Fruit fly (Drosophila melanogaster): Measurements from ENCODE around the gene RasGAP1.
A peak's percentile ranks its signal among the peaks of the same experiment; 100 is the strongest.

Gene RasGAP1

DNA sequence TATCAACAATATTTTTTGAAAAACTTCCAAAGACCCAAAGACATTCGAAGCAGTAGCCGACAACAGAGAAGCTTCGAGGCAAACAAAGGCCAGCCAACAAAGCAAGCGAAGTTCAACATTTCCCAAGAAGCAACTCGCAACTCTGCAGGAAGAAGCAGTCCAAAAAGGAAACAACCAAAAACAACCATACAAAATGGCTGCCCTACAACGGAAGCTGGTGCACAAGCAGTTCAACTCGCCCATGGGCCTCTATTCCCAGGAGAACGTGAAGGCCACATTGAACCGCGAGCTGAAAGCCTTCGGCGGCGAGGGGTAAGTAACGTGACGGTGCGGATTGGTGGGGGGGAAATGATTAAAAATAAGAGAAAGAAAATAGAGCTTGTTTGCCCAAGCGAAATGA, 34.8 kb downstream of the RasGAP1 start:
- TF ChIP-seq CG10959 (GFP tag; IDR thresholded peaks at IDR 0.05), result 0 out of 2 replicates have a peak, but pooled peaks have one; percentile 30
- peak; percentile 75 for TF ChIP-seq Ets97D (GFP tag; optimal IDR thresholded peaks at IDR 0.05)
- peak; percentile 79 for TF ChIP-seq CG7271 (tag; optimal IDR thresholded peaks at IDR 0.05)
- 0 out of 2 replicates have a peak, but pooled peaks have one; percentile 15 for TF ChIP-seq Rfx (GFP tag; IDR thresholded peaks at IDR 0.05)
- no peak for TF ChIP-seq CG13624 (GFP tag; optimal IDR thresholded peaks at IDR 0.05)
- peak; percentile 10 for TF ChIP-seq stwl (tag; optimal IDR thresholded peaks at IDR 0.05)
- no peak for TF ChIP-seq CG33213 (GFP tag; optimal IDR thresholded peaks at IDR 0.05)
- no peak for TF ChIP-seq usp (GFP tag; optimal IDR thresholded peaks at IDR 0.05)
- peak; percentile 77 for TF ChIP-seq Med (GFP tag)
- 0 out of 2 replicates have a peak, but pooled peaks have one; percentile 46 for TF ChIP-seq crol (GFP tag; IDR thresholded peaks at IDR 0.05)
- no peak for TF ChIP-seq Oaz (GFP tag; IDR thresholded peaks at IDR 0.05)
- TF ChIP-seq CG15479 (GFP tag; optimal IDR thresholded peaks at IDR 0.05), result no peak
- peak; percentile 64 for TF ChIP-seq phol (tag; optimal IDR thresholded peaks at IDR 0.05)
- no peak for TF ChIP-seq corto (GFP tag; optimal IDR thresholded peaks at IDR 0.05)
- TF ChIP-seq H15 (GFP tag; IDR thresholded peaks at IDR 0.05), result no peak
- TF ChIP-seq CG31365 (tag; optimal IDR thresholded peaks at IDR 0.05), result peak; percentile 49
- no peak for TF ChIP-seq gce (GFP tag; IDR thresholded peaks at IDR 0.05)
- 0 out of 2 replicates have a peak, but pooled peaks have one; percentile 16 for TF ChIP-seq slbo (GFP tag; IDR thresholded peaks at IDR 0.05)
- peak; percentile 38 for TF ChIP-seq zen (tag; optimal IDR thresholded peaks at IDR 0.05)
- TF ChIP-seq prd (optimal IDR thresholded peaks at IDR 0.05), result no peak
- TF ChIP-seq prd (GFP tag; IDR thresholded peaks at IDR 0.05), result no peak
- TF ChIP-seq Ets65A (GFP tag), result peak; percentile 36
- no peak for TF ChIP-seq CG11456 (GFP tag; IDR thresholded peaks at IDR 0.05)
- TF ChIP-seq Fer2 (tag; optimal IDR thresholded peaks at IDR 0.05), result no peak
- TF ChIP-seq CG2199 (GFP tag; IDR thresholded peaks at IDR 0.05), result no peak

- TF ChIP-seq Drgx (GFP tag; IDR thresholded peaks at IDR 0.05), result peak; percentile 19; the same call in 1 of the 2 replicates
- peak; percentile 87 for TF ChIP-seq sd (tag; optimal IDR thresholded peaks at IDR 0.05)
- TF ChIP-seq ems (GFP tag; optimal IDR thresholded peaks at IDR 0.05), result no peak
- TF ChIP-seq sr (GFP tag; IDR thresholded peaks at IDR 0.05), result peak; percentile 7; the same call in 1 of the 3 replicates
- peak; percentile 14 for TF ChIP-seq CG10543 (GFP tag; optimal IDR thresholded peaks at IDR 0.05)
- no peak for TF ChIP-seq CG11696 (GFP tag; IDR thresholded peaks at IDR 0.05)
- TF ChIP-seq CG15073 (GFP tag; optimal IDR thresholded peaks at IDR 0.05), result peak; percentile 78
- TF ChIP-seq Pdp1 (GFP tag; optimal IDR thresholded peaks at IDR 0.05), result peak in 1 of 2 experiments; percentile 85
- 0 out of 2 replicates have a peak, but pooled peaks have one; percentile 11 for TF ChIP-seq CG14014 (GFP tag; IDR thresholded peaks at IDR 0.05)
- TF ChIP-seq ci (GFP tag; IDR thresholded peaks at IDR 0.05), result 0 out of 3 replicates have a peak, but pooled peaks have one; percentile 23
- peak; percentile 66 for TF ChIP-seq nau (GFP tag; optimal IDR thresholded peaks at IDR 0.05)
- peak; percentile 16 for TF ChIP-seq CG17385 (GFP tag; optimal IDR thresholded peaks at IDR 0.05)
- TF ChIP-seq cato (GFP tag; optimal IDR thresholded peaks at IDR 0.05; ENCODE audit: borderline replicate concordance), result no peak
- TF ChIP-seq Med (GFP tag), result peak; percentile 7
- no peak for TF ChIP-seq zfh2 (GFP tag; optimal IDR thresholded peaks at IDR 0.05)
- 0 out of 4 replicates have a peak, but pooled peaks have one; percentile 27 for TF ChIP-seq chinmo (GFP tag; IDR thresholded peaks at IDR 0.05; ENCODE audit: partially characterized antibody)
Observed at dm6 chr3L:9815705-9816104, 39.4 kb downstream of the RasGAP1 start.

dm6 chr3L:9814621-9815020, 40.5 kb downstream of the RasGAP1 start:
- TF ChIP-seq crol (GFP tag; IDR thresholded peaks at IDR 0.05), result peak; percentile 89
- no peak for TF ChIP-seq Six4 (GFP tag; optimal IDR thresholded peaks at IDR 0.05)
- TF ChIP-seq sd (tag; optimal IDR thresholded peaks at IDR 0.05), result peak; percentile 72
- TF ChIP-seq CG3847 (GFP tag; IDR thresholded peaks at IDR 0.05), result no peak
- TF ChIP-seq CG4328 (GFP tag; optimal IDR thresholded peaks at IDR 0.05), result peak; percentile 47
- no peak for TF ChIP-seq Mes4 (GFP tag; optimal IDR thresholded peaks at IDR 0.05)
- TF ChIP-seq abd-A (tag; optimal IDR thresholded peaks at IDR 0.05), result peak; percentile 48
- TF ChIP-seq Drgx (GFP tag; IDR thresholded peaks at IDR 0.05), result peak; percentile 68
- TF ChIP-seq CG10543 (GFP tag; optimal IDR thresholded peaks at IDR 0.05), result peak; percentile 74
- peak; percentile 36; the same call in 1 of the 3 replicates for TF ChIP-seq CG2199 (GFP tag; IDR thresholded peaks at IDR 0.05)
- no peak for TF ChIP-seq eve (GFP tag; optimal IDR thresholded peaks at IDR 0.05)
- peak; percentile 14 for TF ChIP-seq sens (GFP tag)
- TF ChIP-seq Med (GFP tag), result peak; percentile 48

All from whole organism, embryonic.